Fruit fly (Drosophila melanogaster) whole organism, wandering third instar larva: ENCODE measurements around the gene CG46396.
A peak's percentile ranks its signal among the peaks of the same experiment; 100 is the strongest.

Experiments
- Abd-B ChIP-seq: fragments of >200 bp; optimal IDR thresholded peaks from 2 replicates; lab custom pipeline; 2017; ENCODE audit warnings: missing biosample characterization, missing genetic modification characterization
- CG9705 ChIP-seq: fragments of 200-800 bp; sonication (Bioruptor generic); optimal IDR thresholded peaks from 2 replicates; lab custom pipeline; 2018; ENCODE audit warnings: missing biosample characterization, mild to moderate bottlenecking, missing genetic modification characterization
- CrebA ChIP-seq: fragments of 200-800 bp; sonication (Bioruptor generic); optimal IDR thresholded peaks from 2 replicates; lab custom pipeline; 2016; ENCODE audit warnings: missing biosample characterization, mild to moderate bottlenecking, missing genetic modification characterization, borderline replicate concordance
- Dfd ChIP-seq: fragments of >200 bp; optimal IDR thresholded peaks from 2 replicates; lab custom pipeline; 2017; ENCODE audit warnings: missing biosample characterization, missing genetic modification characterization
- Dif ChIP-seq: fragments of 200-275, 200-300 bp; sonication (Bioruptor generic); optimal IDR thresholded peaks from 2 replicates; lab custom pipeline; 2018; ENCODE audit warnings: missing biosample characterization, missing genetic modification characterization; ENCODE audit not compliant: partially characterized antibody
- GATAd ChIP-seq: sonication (Bioruptor generic); optimal IDR thresholded peaks from 2 replicates; lab custom pipeline; 2016; ENCODE audit warnings: missing biosample characterization, missing genetic modification characterization
- HLH106 ChIP-seq: fragments of 200-800 bp; optimal IDR thresholded peaks from 3 replicates; lab custom pipeline; 2019; ENCODE audit warnings: missing biosample characterization, mild to moderate bottlenecking, missing genetic modification characterization, moderate library complexity
- Hnf4 ChIP-seq: fragments of 200-800 bp; sonication (Bioruptor generic); optimal IDR thresholded peaks from 2 replicates; lab custom pipeline; 2016; ENCODE audit warnings: missing biosample characterization, mild to moderate bottlenecking, missing genetic modification characterization
- Hr78 ChIP-seq: fragments of >200 bp; optimal IDR thresholded peaks from 2 replicates; lab custom pipeline; 2017; ENCODE audit warnings: missing biosample characterization, missing genetic modification characterization
- Hr83 ChIP-seq: fragments of 200-300 bp; sonication (Bioruptor generic); optimal IDR thresholded peaks from 2 replicates; lab custom pipeline; 2016; ENCODE audit warnings: missing biosample characterization, mild to moderate bottlenecking, missing genetic modification characterization, moderate library complexity; ENCODE audit not compliant: poor library complexity, severe bottlenecking
- Mio ChIP-seq: sonication (Bioruptor generic); optimal IDR thresholded peaks from 2 replicates; lab custom pipeline; 2016; ENCODE audit warnings: missing biosample characterization, missing genetic modification characterization
- Myc ChIP-seq: fragments of >200 bp; optimal IDR thresholded peaks from 2 replicates; lab custom pipeline; 2017
- N ChIP-seq: fragments of >200 bp; optimal IDR thresholded peaks from 2 replicates; lab custom pipeline; 2018; ENCODE audit warnings: missing biosample characterization, missing external identifiers, missing genetic modification characterization
- OdsH ChIP-seq: fragments of 200-800 bp; sonication (Bioruptor generic); optimal IDR thresholded peaks from 2 replicates; lab custom pipeline; 2016; ENCODE audit warnings: missing biosample characterization, mild to moderate bottlenecking, missing genetic modification characterization
- Rel ChIP-seq, 2 experiments: fragments of 200-800 bp; sonication (Bioruptor generic) in 1 of 2; optimal IDR thresholded peaks; 2 replicates in 1 of 2; 3 replicates in 1 of 2; lab custom pipeline; 2016 to 2019; ENCODE audit warnings: mild to moderate bottlenecking in 2 of 2, missing biosample characterization in 2 of 2, missing genetic modification characterization in 2 of 2, moderate library complexity in 1 of 2
- Sp1 ChIP-seq: fragments of 200-800 bp; sonication (Bioruptor generic); optimal IDR thresholded peaks from 3 replicates; lab custom pipeline; 2019; ENCODE audit warnings: missing biosample characterization, mild to moderate bottlenecking, missing genetic modification characterization, moderate library complexity
- Vsx2 ChIP-seq: fragments of 200-300, 225-300 bp; sonication (Bioruptor generic); optimal IDR thresholded peaks from 2 replicates; lab custom pipeline; 2018; ENCODE audit warnings: missing biosample characterization, missing genetic modification characterization; ENCODE audit not compliant: partially characterized antibody
- br ChIP-seq: fragments of 200-800 bp; sonication (Bioruptor generic); optimal IDR thresholded peaks from 2 replicates; lab custom pipeline; 2016; ENCODE audit warnings: missing biosample characterization, missing genetic modification characterization
- brk ChIP-seq: fragments of 200-800 bp; sonication (Bioruptor generic); optimal IDR thresholded peaks from 2 replicates; lab custom pipeline; 2016; ENCODE audit warnings: missing biosample characterization, mild to moderate bottlenecking, missing genetic modification characterization
- dmrt93B ChIP-seq: fragments of 200-800 bp; sonication (Bioruptor generic); optimal IDR thresholded peaks from 2 replicates; lab custom pipeline; 2018; ENCODE audit warnings: missing biosample characterization, mild to moderate bottlenecking, missing genetic modification characterization
- dsf ChIP-seq: sonication (Bioruptor generic); optimal IDR thresholded peaks from 2 replicates; lab custom pipeline; 2016; ENCODE audit warnings: missing biosample characterization, missing genetic modification characterization, borderline replicate concordance
- ey ChIP-seq: fragments of 200-800 bp; sonication (Bioruptor generic); optimal IDR thresholded peaks from 2 replicates; lab custom pipeline; 2016; ENCODE audit warnings: missing biosample characterization, missing genetic modification characterization
- foxo ChIP-seq, 2 experiments: fragments of 200-800 bp; sonication (Bioruptor generic); optimal IDR thresholded peaks; 2 replicates in 1 of 2; 3 replicates in 1 of 2; lab custom pipeline; 2016 to 2017; ENCODE audit warnings: missing biosample characterization in 2 of 2, missing genetic modification characterization in 2 of 2
- fru ChIP-seq: fragments of 200-800 bp; sonication (Bioruptor generic); optimal IDR thresholded peaks from 3 replicates; lab custom pipeline; 2016; ENCODE audit warnings: missing biosample characterization, mild to moderate bottlenecking, missing genetic modification characterization
- h ChIP-seq: fragments of 200-800 bp; sonication (Bioruptor generic); optimal IDR thresholded peaks from 3 replicates; lab custom pipeline; 2016; ENCODE audit warnings: missing biosample characterization, mild to moderate bottlenecking, missing genetic modification characterization
- jim ChIP-seq: fragments of 175-275, 200-325 bp; sonication (Bioruptor generic); optimal IDR thresholded peaks from 2 replicates; lab custom pipeline; 2016; ENCODE audit warnings: missing biosample characterization, mild to moderate bottlenecking, missing genetic modification characterization
- pan ChIP-seq: fragments of >200 bp; optimal IDR thresholded peaks from 2 replicates; lab custom pipeline; 2017
- psq ChIP-seq: fragments of 200-800 bp; sonication (Bioruptor generic); optimal IDR thresholded peaks from 3 replicates; lab custom pipeline; 2017; ENCODE audit warnings: missing biosample characterization, mild to moderate bottlenecking, missing genetic modification characterization, moderate library complexity
- rgr ChIP-seq: fragments of 200-800 bp; sonication (Bioruptor generic); optimal IDR thresholded peaks from 3 replicates; lab custom pipeline; 2016; ENCODE audit warnings: missing biosample characterization, mild to moderate bottlenecking, missing genetic modification characterization
- sage ChIP-seq: fragments of 200-800 bp; sonication (Bioruptor generic); optimal IDR thresholded peaks from 2 replicates; lab custom pipeline; 2016; ENCODE audit warnings: missing biosample characterization, mild to moderate bottlenecking, missing genetic modification characterization
- sv ChIP-seq: fragments of 200-800 bp; sonication (Bioruptor generic); optimal IDR thresholded peaks from 3 replicates; lab custom pipeline; 2016; ENCODE audit warnings: missing biosample characterization, missing genetic modification characterization
- tai ChIP-seq: sonication (Bioruptor generic); optimal IDR thresholded peaks from 2 replicates; lab custom pipeline; 2016; ENCODE audit warnings: missing biosample characterization, missing genetic modification characterization
- usp ChIP-seq: fragments of >200 bp; optimal IDR thresholded peaks from 2 replicates; lab custom pipeline; 2017; ENCODE audit warnings: missing biosample characterization, missing genetic modification characterization
- woc ChIP-seq: sonication (Bioruptor generic); optimal IDR thresholded peaks from 2 replicates; lab custom pipeline; 2016; ENCODE audit warnings: missing biosample characterization, mild to moderate bottlenecking, missing genetic modification characterization

Gene CG46396

DNA sequence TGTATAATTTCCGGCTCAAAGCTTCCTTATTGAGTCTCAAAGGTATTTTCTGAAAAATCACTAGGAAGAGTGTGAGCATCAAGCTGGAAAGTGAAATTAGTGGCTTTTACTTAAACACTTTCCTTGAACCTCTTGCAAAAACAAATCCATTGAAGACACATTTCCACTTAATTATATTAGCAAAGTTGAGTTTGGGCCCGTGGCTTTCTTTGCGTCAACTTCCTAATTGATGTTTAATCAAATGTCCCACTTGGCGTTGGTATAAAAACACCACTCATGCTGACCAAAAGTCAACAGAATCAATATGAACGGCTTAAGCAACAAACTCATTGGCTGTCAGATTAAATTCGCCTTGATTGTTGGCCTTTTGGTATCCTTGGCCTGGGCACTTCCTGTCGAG lies at the start of gene CG46396:
CG46396 (plus strand) TSS at position 301 of the 400 bp plus-strand sequence.
- TF ChIP-seq Mio (GFP tag; lab: Kevin White, UChicago) (no peak), fru (GFP tag; lab: Kevin White, UChicago) (no peak), Hr78 (GFP tag; lab: Kevin White, UChicago) (no peak), pan (lab: Kevin White, UChicago) (no peak), Abd-B (GFP tag; lab: Kevin White, UChicago) (no peak), h (GFP tag; lab: Kevin White, UChicago) (no peak), woc (GFP tag; lab: Kevin White, UChicago) (no peak), HLH106 (tag; lab: Kevin White, UChicago) (no peak), CG9705 (GFP tag; lab: Kevin White, UChicago) (no peak), dsf (GFP tag; lab: Kevin White, UChicago) (no peak), Vsx2 (GFP tag; lab: Kevin White, UChicago) (no peak), tai (GFP tag; lab: Kevin White, UChicago) (no peak), N (GFP tag; lab: Kevin White, UChicago) (no peak), dmrt93B (no peak), ey (no peak), OdsH (GFP tag; lab: Kevin White, UChicago) (no peak), Sp1 (no peak), Myc (no peak), usp (GFP tag; lab: Kevin White, UChicago) (no peak)

dm6 chr3R:6254438-6254837 lies 49.4 kb upstream of the CG46396 start:
- no peak for TF ChIP-seq Hnf4
- no peak for TF ChIP-seq pan (lab: Kevin White, UChicago)
- peak; percentile 38 for TF ChIP-seq Myc
- TF ChIP-seq Mio (GFP tag; lab: Kevin White, UChicago) = no peak

DNA sequence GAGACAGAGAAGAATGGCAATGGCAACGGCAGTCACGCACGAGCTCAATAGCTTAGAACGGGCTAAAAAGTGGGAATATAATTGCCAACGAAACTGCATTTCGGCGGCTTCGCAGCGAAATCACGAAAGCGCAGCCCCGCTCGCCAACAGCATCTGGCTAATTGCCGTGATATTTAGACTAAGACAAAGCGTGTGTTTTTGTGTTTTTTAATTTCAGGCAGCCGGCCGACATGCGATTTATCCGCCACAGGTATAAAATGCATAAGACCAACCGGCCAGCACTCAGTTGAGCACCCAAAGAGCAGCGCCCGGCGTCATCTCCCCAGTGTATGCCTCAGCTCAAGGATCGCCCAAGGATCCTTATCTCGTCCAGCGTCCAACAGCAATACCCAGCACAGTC lies 49.0 kb upstream of the CG46396 start, which contains the start of gene Osi8:
Osi8 (plus strand) TSS at position 301 of the 400 bp plus-strand sequence.
- TF ChIP-seq psq (GFP tag; lab: Kevin White, UChicago) (no peak), CrebA (no peak), Dfd (GFP tag; lab: Kevin White, UChicago) (no peak), GATAd (GFP tag; lab: Kevin White, UChicago) (no peak), pan (lab: Kevin White, UChicago) (no peak), brk (GFP tag; lab: Kevin White, UChicago) (no peak), ey (no peak), tai (GFP tag; lab: Kevin White, UChicago) (no peak), foxo (GFP tag; optimal IDR thresholded peaks at IDR 0.05; lab: Kevin White, UChicago) (no peak), N (GFP tag; lab: Kevin White, UChicago) (no peak), Hr83 (GFP tag; lab: Kevin White, UChicago) (no peak), sage (no peak), jim (GFP tag; lab: Kevin White, UChicago) (no peak), Mio (GFP tag; lab: Kevin White, UChicago) (no peak), rgr (GFP tag; lab: Kevin White, UChicago) (no peak), Vsx2 (GFP tag; lab: Kevin White, UChicago) (no peak), dmrt93B (no peak)
- TF ChIP-seq, all 38 proteins: peak for 0

DNA sequence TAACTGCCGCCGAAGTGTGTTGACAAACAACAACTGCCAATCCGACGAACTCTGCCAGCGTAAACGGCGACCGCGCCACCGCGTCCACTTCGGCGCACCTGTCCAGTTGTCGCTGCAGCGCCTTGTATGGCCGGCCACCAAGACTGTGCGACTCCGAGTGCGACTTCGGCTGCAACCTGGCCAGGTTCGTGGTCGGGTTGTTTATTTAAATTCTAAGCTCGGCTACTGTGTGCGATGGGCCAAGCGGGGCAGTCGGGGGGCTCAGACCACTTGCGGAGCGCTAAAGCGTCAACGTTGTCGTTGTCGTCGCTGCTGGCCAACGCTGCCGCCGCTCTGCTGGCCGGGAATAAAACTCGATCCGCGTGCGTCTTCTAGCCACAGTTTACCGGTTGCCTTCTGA lies 44.0 kb upstream of the CG46396 start, which contains the start of gene Osi9:
Osi9 (plus strand) TSS at position 375 of the 400 bp plus-strand sequence.
- no peak for TF ChIP-seq Dif (GFP tag; lab: Kevin White, UChicago)
- no peak for TF ChIP-seq usp (GFP tag; lab: Kevin White, UChicago)
- no peak for TF ChIP-seq fru (GFP tag; lab: Kevin White, UChicago)

- no peak for TF ChIP-seq sv
- no peak for TF ChIP-seq GATAd (GFP tag; lab: Kevin White, UChicago)
- no peak for TF ChIP-seq Abd-B (GFP tag; lab: Kevin White, UChicago)
- TF ChIP-seq usp (GFP tag; lab: Kevin White, UChicago) = no peak
- TF ChIP-seq Hr83 (GFP tag; lab: Kevin White, UChicago) = no peak
- TF ChIP-seq br (GFP tag; lab: Kevin White, UChicago) = no peak
- no peak for TF ChIP-seq Dfd (GFP tag; lab: Kevin White, UChicago)
- TF ChIP-seq Rel (GFP tag; optimal IDR thresholded peaks at IDR 0.05; lab: Kevin White, UChicago) = no peak
- no peak for TF ChIP-seq Rel (tag; optimal IDR thresholded peaks at IDR 0.05; lab: Kevin White, UChicago)
- no peak for TF ChIP-seq Hnf4
- no peak for TF ChIP-seq pan (lab: Kevin White, UChicago)
- no peak for TF ChIP-seq CrebA
- no peak for TF ChIP-seq CG9705 (GFP tag; lab: Kevin White, UChicago)
- no peak for TF ChIP-seq jim (GFP tag; lab: Kevin White, UChicago)
- no peak for TF ChIP-seq psq (GFP tag; lab: Kevin White, UChicago)
- TF ChIP-seq Dif (GFP tag; lab: Kevin White, UChicago) = no peak
- TF ChIP-seq Hr78 (GFP tag; lab: Kevin White, UChicago) = no peak
- TF ChIP-seq, all 38 proteins: peak for 0
Observed at dm6 chr3R:6263658-6264057, 40.2 kb upstream of the CG46396 start, which contains the start of gene Osi10a. Osi10a (plus strand) TSS chr3R:6263958.
